Fruit fly (Drosophila melanogaster): ENCODE results near the gene GstO3.

Gene GstO3

DNA sequence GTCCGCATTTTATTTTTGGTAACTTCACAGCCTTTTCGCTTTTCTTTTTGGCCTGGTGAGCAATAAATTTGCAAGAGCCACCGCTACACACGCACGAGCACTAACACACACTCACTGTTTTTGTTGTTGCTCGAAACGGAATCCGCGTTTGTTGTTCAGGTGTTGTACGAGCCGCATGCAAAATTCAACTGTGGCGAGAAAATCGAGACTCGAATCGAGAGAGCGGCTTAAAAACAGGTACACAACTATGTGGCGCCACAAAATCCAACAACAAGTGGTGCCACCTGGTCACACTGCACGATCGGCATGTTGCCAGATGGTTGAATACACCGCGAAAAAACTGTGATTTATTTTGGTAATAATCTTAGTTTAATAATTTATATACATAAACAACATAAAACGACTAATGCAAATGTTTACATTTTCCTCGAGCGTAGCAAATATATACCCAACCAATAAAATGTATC is 11.7 kb upstream of the GstO3 start, which contains the start of gene CG43163 (continued):
- TF ChIP-seq ss (GFP tag; optimal IDR thresholded peaks at IDR 0.05) = peak; percentile 33 to 55
- no peak for TF ChIP-seq fd85E (GFP tag; optimal IDR thresholded peaks at IDR 0.05)
- no peak for TF ChIP-seq Ets21C (GFP tag; optimal IDR thresholded peaks at IDR 0.05)
- peak; percentile 55 for TF ChIP-seq fkh (GFP tag; optimal IDR thresholded peaks at IDR 0.05)
- TF ChIP-seq CG4318 (GFP tag; optimal IDR thresholded peaks at IDR 0.05) = no peak
- no peak for TF ChIP-seq net (GFP tag; optimal IDR thresholded peaks at IDR 0.05)
- peak; percentile 47 for TF ChIP-seq CG8632 (GFP tag; optimal IDR thresholded peaks at IDR 0.05)

DNA sequence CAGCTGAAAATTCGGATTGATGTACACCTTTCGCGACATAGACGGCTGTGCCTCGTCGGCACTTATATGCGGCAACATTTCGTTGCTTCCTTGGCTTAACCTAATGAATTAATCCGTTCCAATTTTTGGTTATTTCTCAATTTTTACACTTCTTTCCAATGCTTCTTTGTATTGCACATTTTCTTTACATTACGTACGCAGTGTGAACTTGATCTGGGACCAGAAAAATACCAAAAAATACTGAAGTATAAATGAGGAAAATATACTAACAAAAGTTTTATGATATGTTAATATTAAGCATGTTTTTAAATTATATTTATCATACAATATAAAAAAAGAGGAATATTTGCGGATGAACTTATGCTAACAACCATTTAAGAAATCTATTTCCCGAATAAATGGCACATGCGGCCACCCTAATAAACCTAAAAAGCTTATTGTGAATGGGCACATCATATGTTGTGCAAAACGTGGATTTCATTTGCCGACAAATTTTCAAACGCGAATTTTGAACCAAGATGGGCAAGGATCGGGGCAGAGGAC is 9.0 kb upstream of the GstO3 start, which contains the start of the genes ZC3H3 and Pus7:
Gene ZC3H3, minus strand, starts transcription at position 197 of the 543 bp plus-strand sequence.
Gene Pus7, plus strand, starts transcription at position 437 of the 543 bp plus-strand sequence.
- TF ChIP-seq Met (GFP tag; optimal IDR thresholded peaks at IDR 0.05) = no peak
- TF ChIP-seq dsx (GFP tag; optimal IDR thresholded peaks at IDR 0.05; ENCODE audit: poor library complexity, severe bottlenecking) = peak; percentile 47
- no peak for TF ChIP-seq dac (GFP tag; optimal IDR thresholded peaks at IDR 0.05)
- peak; percentile 18 for TF ChIP-seq esn (GFP tag; optimal IDR thresholded peaks at IDR 0.05)
- peak; percentile 52 for TF ChIP-seq Sox14 (GFP tag; optimal IDR thresholded peaks at IDR 0.05)
- TF ChIP-seq fkh (GFP tag; optimal IDR thresholded peaks at IDR 0.05) = peak; percentile 39
- no peak for TF ChIP-seq CG34406 (GFP tag; optimal IDR thresholded peaks at IDR 0.05)

DNA sequence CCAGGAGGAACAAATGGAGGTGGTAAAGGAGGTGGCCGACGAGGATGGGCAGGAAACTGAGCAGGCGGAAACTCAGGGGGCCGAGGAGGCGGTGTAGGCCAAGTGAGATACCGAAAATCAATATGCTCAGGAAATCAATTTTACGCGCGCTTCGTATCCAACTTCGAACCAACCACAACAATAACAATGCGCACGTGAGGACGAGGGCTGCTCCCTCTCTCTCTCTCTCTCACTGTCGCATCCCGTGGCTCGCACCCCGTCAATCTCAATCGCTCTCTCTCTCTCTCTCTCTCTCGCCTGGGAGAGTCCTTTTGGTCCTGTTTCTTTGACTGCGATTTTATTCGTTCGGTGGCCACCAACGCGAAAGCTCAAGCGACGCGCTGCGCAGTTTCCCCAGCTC is 6.3 kb upstream of the GstO3 start, which contains the start of gene CG6765:
Gene CG6765, plus strand, starts transcription at position 340 of the 400 bp plus-strand sequence.
- TF ChIP-seq CG32006 (GFP tag; optimal IDR thresholded peaks at IDR 0.05) = no peak
- TF ChIP-seq CG10631 (GFP tag; optimal IDR thresholded peaks at IDR 0.05) = no peak
- no peak for TF ChIP-seq Sox14 (GFP tag; optimal IDR thresholded peaks at IDR 0.05)
- TF ChIP-seq CG6163 (GFP tag; IDR thresholded peaks at IDR 0.05) = no peak
- TF ChIP-seq CG10669 (GFP tag; optimal IDR thresholded peaks at IDR 0.05) = no peak
- no peak for TF ChIP-seq vri (GFP tag; optimal IDR thresholded peaks at IDR 0.05)
- TF ChIP-seq CG8632 (GFP tag; optimal IDR thresholded peaks at IDR 0.05) = no peak
- no peak for TF ChIP-seq Eip78C (GFP tag)
- TF ChIP-seq CG16779 (tag; optimal IDR thresholded peaks at IDR 0.05) = no peak
- no peak for TF ChIP-seq Met (GFP tag; optimal IDR thresholded peaks at IDR 0.05)
- no peak for TF ChIP-seq Lpt (GFP tag; optimal IDR thresholded peaks at IDR 0.05)
- TF ChIP-seq CG15336 (GFP tag; IDR thresholded peaks at IDR 0.05) = no peak
- TF ChIP-seq dac (GFP tag; optimal IDR thresholded peaks at IDR 0.05) = no peak
- no peak for TF ChIP-seq CG31627 (GFP tag; optimal IDR thresholded peaks at IDR 0.05)
- TF ChIP-seq pdm3 (GFP tag; optimal IDR thresholded peaks at IDR 0.05) = no peak
- no peak for TF ChIP-seq acj6 (GFP tag; optimal IDR thresholded peaks at IDR 0.05)
- no peak for TF ChIP-seq Hr38 (GFP tag; optimal IDR thresholded peaks at IDR 0.05)
- no peak for TF ChIP-seq Sox102F (GFP tag; optimal IDR thresholded peaks at IDR 0.05)
- TF ChIP-seq CG6854 (GFP tag; optimal IDR thresholded peaks at IDR 0.05) = no peak

DNA sequence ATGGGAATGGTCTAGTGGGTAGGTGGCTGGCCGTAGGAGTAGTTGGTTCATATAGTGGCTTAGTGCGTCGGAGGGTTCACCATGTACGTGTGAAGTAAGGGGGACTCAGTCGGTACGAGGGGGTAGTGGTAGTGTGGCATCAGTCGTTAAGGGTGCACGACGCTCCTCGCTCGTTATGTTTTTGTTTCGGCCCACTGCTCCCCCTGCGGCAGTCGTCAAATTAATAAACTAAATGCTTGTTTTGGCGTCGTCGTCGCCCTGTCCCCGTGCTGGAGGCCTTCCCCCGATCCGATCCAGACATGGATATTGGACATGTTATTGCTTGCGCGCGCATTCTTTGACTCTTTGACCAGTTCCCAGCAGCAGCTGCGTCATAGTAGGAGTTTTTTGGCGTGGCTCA is 5.4 kb upstream of the GstO3 start:
- TF ChIP-seq acj6 (GFP tag; optimal IDR thresholded peaks at IDR 0.05) (no peak), CG6163 (GFP tag; IDR thresholded peaks at IDR 0.05) (no peak), spab (GFP tag; optimal IDR thresholded peaks at IDR 0.05) (no peak), CG6808 (GFP tag; optimal IDR thresholded peaks at IDR 0.05) (no peak), CG31627 (GFP tag; optimal IDR thresholded peaks at IDR 0.05) (no peak), Eip78C (GFP tag) (no peak), OdsH (GFP tag; optimal IDR thresholded peaks at IDR 0.05) (no peak), CG11902 (GFP tag; optimal IDR thresholded peaks at IDR 0.05) (no peak), CG6276 (GFP tag; optimal IDR thresholded peaks at IDR 0.05) (no peak)

DNA sequence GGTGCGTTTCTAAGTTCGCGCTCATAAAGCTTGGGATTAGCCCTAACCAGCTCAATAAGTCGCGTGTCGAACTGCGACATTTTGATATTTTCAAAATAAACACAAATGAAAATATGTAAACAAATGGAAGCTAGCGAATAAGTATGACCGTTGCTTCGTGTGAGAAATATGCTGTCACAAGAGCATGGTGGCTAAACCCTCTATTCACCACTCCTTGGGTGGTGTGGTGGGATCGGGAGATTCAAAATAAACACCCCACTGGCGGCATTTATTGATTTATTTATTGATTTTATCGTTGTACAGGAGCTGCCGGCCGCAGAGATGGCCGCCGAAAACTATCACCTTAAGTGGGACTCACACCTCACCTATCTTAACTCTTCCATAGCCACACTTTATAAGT is 3.9 kb upstream of the GstO3 start, which contains the start of gene CG6683:
Gene CG6683, minus strand, starts transcription at position 154 of the 400 bp plus-strand sequence.
- TF ChIP-seq net (GFP tag; optimal IDR thresholded peaks at IDR 0.05) (no peak), Eip93F (GFP tag; optimal IDR thresholded peaks at IDR 0.05) (no peak), fkh (GFP tag; optimal IDR thresholded peaks at IDR 0.05) (peak; percentile 90)

Data from whole organism, prepupa.